Worm (Caenorhabditis elegans) whole organism, L2 larva: ENCODE results near the gene Y61A9LA.12.

Experiments
- ama-1 ChIP-seq: fragments of 150-350 bp; optimal IDR thresholded peaks from 2 replicates; lab custom pipeline; 2018; ENCODE audit warnings: inconsistent platforms
- blmp-1 ChIP-seq: sonication (generic microtip); optimal IDR thresholded peaks from 2 replicates; lab custom pipeline; 2017; ENCODE audit warnings: missing genetic modification characterization, mild to moderate bottlenecking, missing compliant biosample characterization, antibody characterized with exemption, moderate library complexity; ENCODE audit not compliant: insufficient read depth
- egl-27 ChIP-seq: sonication (generic microtip); optimal IDR thresholded peaks from 3 replicates; lab custom pipeline; 2017; ENCODE audit warnings: missing biosample characterization, missing genetic modification reagents, missing genetic modification characterization
- lin-13 ChIP-seq: fragments of 150-350 bp; optimal IDR thresholded peaks from 2 replicates; lab custom pipeline; 2014; ENCODE audit warnings: missing biosample characterization, missing genetic modification reagents, missing genetic modification characterization
- lin-39 ChIP-seq: fragments of 150-350 bp; optimal IDR thresholded peaks from 2 replicates; lab custom pipeline; 2014; ENCODE audit warnings: missing biosample characterization, missing genetic modification reagents, missing genetic modification characterization
- lsy-2 ChIP-seq, 2 experiments: fragments of 150-350 bp in 1 of 2; sonication (generic microtip) in 1 of 2; optimal IDR thresholded peaks; 2 replicates each; lab custom pipeline; 2014 to 2017; ENCODE audit warnings: missing biosample characterization in 2 of 2, missing genetic modification characterization in 2 of 2
- snpc-4 ChIP-seq: fragments of 150-350 bp; optimal IDR thresholded peaks from 2 replicates; lab custom pipeline; 2014; ENCODE audit warnings: missing biosample characterization, missing genetic modification characterization
- unc-62 ChIP-seq: fragments of 150-350 bp; optimal IDR thresholded peaks from 2 replicates; lab custom pipeline; 2014; ENCODE audit warnings: missing biosample characterization, missing genetic modification reagents, missing genetic modification characterization
- zag-1 ChIP-seq: fragments of 150-350 bp; optimal IDR thresholded peaks from 2 replicates; lab custom pipeline; 2014; ENCODE audit warnings: missing biosample characterization, missing genetic modification characterization
- ztf-1 ChIP-seq: fragments of 200-800 bp; sonication (Bioruptor generic); conservative IDR thresholded peaks from 2 replicates; pipeline ENCODE4 v1.3.6; 2022; ENCODE audit warnings: missing genetic modification characterization, missing compliant biosample characterization
- ztf-4 ChIP-seq: fragments of 150-350 bp; optimal IDR thresholded peaks from 2 replicates; lab custom pipeline; 2014; ENCODE audit warnings: missing biosample characterization, missing genetic modification characterization

DNA sequence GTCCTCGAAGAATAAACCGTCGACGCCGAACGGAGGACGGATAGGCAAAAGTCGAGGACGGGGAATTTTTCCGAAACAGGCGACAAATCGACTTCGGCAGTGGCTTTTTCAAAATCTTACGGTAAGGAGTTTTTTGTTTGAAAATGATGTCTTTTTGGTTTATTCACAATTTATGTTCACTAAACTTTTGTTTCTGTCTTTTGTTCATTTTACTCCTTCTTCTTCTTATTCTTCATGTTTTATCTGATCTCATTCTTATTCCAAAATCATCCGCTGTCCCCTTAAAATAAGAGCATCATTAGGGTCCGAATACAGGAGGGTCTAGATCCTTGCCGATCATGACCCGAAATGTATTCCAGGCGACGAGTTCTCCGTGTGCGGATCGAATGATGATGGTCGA, 48.7 kb upstream of the Y61A9LA.12 start:
- TF ChIP-seq unc-62 (GFP tag; lab: Kevin White, UChicago) (no peak), zag-1 (tag; lab: Kevin White, UChicago) (no peak), lsy-2 (tag; optimal IDR thresholded peaks at IDR 0.05; lab: Kevin White, UChicago) (no peak), ztf-1 (GFP tag; lab: Robert Waterston, UW) (no peak), blmp-1 (no peak), ama-1 (lab: Kevin White, UChicago) (no peak), egl-27 (no peak), ztf-4 (tag; lab: Kevin White, UChicago) (no peak), lin-13 (GFP tag; lab: Kevin White, UChicago) (no peak), snpc-4 (no peak), lin-39 (tag; lab: Kevin White, UChicago) (no peak)
